Fruit fly (Drosophila melanogaster): ENCODE measurements around the gene nkd.

Gene nkd

DNA sequence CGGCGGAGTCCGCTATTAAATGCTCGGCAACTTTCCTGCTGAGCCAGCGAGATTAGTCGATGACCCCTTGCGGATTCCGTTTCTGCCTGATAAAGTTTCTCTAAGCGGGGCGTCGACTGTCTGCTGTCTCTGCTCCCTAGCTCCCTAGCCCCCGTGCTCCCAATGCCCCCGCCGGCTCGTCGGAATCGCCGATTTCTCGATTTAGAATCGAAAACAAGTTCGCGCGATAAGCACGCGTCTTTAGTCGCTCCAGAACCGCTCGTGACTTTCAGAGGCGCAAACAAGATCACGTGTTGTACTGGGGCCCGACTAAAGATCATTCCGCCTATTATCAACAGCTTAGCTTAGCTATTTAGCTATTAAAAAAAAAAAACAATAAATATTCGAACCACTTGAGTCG lies 52.4 kb downstream of the nkd start (continued):
- TF ChIP-seq CoRest (tag; optimal IDR thresholded peaks at IDR 0.05) (no peak), CG34376 (GFP tag; optimal IDR thresholded peaks at IDR 0.05) (peak; percentile 88), Dek (tag; optimal IDR thresholded peaks at IDR 0.05) (no peak), az2 (GFP tag; optimal IDR thresholded peaks at IDR 0.05) (no peak), fd64A (GFP tag; optimal IDR thresholded peaks at IDR 0.05) (no peak), CG9215 (GFP tag; IDR thresholded peaks at IDR 0.05) (no peak), CG10565 (GFP tag; optimal IDR thresholded peaks at IDR 0.05) (no peak), Hr39 (optimal IDR thresholded peaks at IDR 0.05) (no peak), repo (GFP tag; optimal IDR thresholded peaks at IDR 0.05) (no peak), aop (GFP tag; IDR thresholded peaks at IDR 0.05) (no peak), CG10366 (GFP tag; IDR thresholded peaks at IDR 0.05) (no peak), E2f1 (GFP tag; IDR thresholded peaks at IDR 0.05) (no peak), CG31388 (GFP tag; optimal IDR thresholded peaks at IDR 0.05) (no peak), Dref (GFP tag; IDR thresholded peaks at IDR 0.05) (no peak), pros (GFP tag; optimal IDR thresholded peaks at IDR 0.05) (no peak), pnt (GFP tag; optimal IDR thresholded peaks at IDR 0.05) (no peak), klu (GFP tag; IDR thresholded peaks at IDR 0.05) (no peak), Hmr (GFP tag; optimal IDR thresholded peaks at IDR 0.05) (peak; percentile 2), Mes4 (GFP tag; optimal IDR thresholded peaks at IDR 0.05) (no peak), CG12744 (GFP tag; optimal IDR thresholded peaks at IDR 0.05) (no peak), CG3726 (GFP tag; IDR thresholded peaks at IDR 0.05) (no peak), Stat92E (GFP tag; optimal IDR thresholded peaks at IDR 0.05) (no peak), Atf3 (GFP tag; optimal IDR thresholded peaks at IDR 0.05) (no peak), CG11247 (GFP tag; IDR thresholded peaks at IDR 0.05) (no peak), bowl (GFP tag; IDR thresholded peaks at IDR 0.05) (no peak), crol (GFP tag; IDR thresholded peaks at IDR 0.05) (peak; percentile 43), CG9817 (tag; optimal IDR thresholded peaks at IDR 0.05) (no peak), vvl (GFP tag; IDR thresholded peaks at IDR 0.05) (no peak), sqz (GFP tag; optimal IDR thresholded peaks at IDR 0.05) (no peak), Ets97D (GFP tag; optimal IDR thresholded peaks at IDR 0.05) (no peak), CG7987 (GFP tag; optimal IDR thresholded peaks at IDR 0.05) (peak; percentile 47), D19A (tag; optimal IDR thresholded peaks at IDR 0.05) (no peak), bbx (GFP tag; IDR thresholded peaks at IDR 0.05; ENCODE audit: partially characterized antibody) (no peak), CG17186 (GFP tag; optimal IDR thresholded peaks at IDR 0.05) (no peak), CG14050 (GFP tag; IDR thresholded peaks at IDR 0.05) (no peak), CG2678 (tag; optimal IDR thresholded peaks at IDR 0.05) (peak; percentile 48), CG17361 (GFP tag; IDR thresholded peaks at IDR 0.05) (no peak), HLHmδ (GFP tag; optimal IDR thresholded peaks at IDR 0.05) (no peak), CG16863 (GFP tag; optimal IDR thresholded peaks at IDR 0.05) (no peak), Nf-YC (tag; optimal IDR thresholded peaks at IDR 0.05) (no peak)

DNA sequence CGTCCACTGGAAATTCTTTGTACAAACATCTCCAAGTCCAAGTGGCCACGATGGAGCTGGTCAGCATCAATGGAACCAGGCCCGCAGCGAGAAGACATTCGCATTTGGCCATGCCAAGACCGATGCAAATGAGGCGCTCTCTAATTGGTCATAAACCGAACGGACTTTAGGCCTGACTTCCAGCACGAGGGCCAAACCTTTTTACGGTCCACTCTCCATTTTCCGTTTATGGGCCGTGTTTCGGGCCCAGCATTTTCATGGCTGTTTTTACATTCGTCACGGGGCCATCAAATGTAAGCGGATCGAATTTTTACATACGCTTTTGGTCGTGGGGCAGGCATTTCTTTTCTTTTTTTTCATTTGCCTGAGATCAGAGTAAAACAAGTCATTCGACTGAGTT lies 55.6 kb downstream of the nkd start, which contains the start of gene CG34256:
TSS of gene CG34256 (minus strand) at position 205 of the 400 bp plus-strand sequence.
- no peak for TF ChIP-seq CG1233 (GFP tag; optimal IDR thresholded peaks at IDR 0.05)
- no peak for TF ChIP-seq Lim3 (GFP tag; IDR thresholded peaks at IDR 0.05)
- peak; percentile 57 for TF ChIP-seq kni (GFP tag; optimal IDR thresholded peaks at IDR 0.05)
- peak; percentile 92 for TF ChIP-seq abd-A (tag; optimal IDR thresholded peaks at IDR 0.05)
- TF ChIP-seq Dref (GFP tag; IDR thresholded peaks at IDR 0.05), result no peak
- peak; percentile 53; the same call in 1 of the 3 replicates for TF ChIP-seq so (GFP tag; IDR thresholded peaks at IDR 0.05)
- TF ChIP-seq sob (GFP tag; IDR thresholded peaks at IDR 0.05), result 0 out of 2 replicates have a peak, but pooled peaks have one; percentile 11
- peak; percentile 53 for TF ChIP-seq sd (tag; optimal IDR thresholded peaks at IDR 0.05)
- TF ChIP-seq vvl (GFP tag; IDR thresholded peaks at IDR 0.05), result peak; percentile 68; the same call in 1 of the 2 replicates
- TF ChIP-seq CG13894 (tag; optimal IDR thresholded peaks at IDR 0.05), result peak; percentile 26
- no peak for TF ChIP-seq MTF-1 (GFP tag; optimal IDR thresholded peaks at IDR 0.05; ENCODE audit: borderline replicate concordance)
- TF ChIP-seq Blimp-1 (GFP tag; optimal IDR thresholded peaks at IDR 0.05), result peak; percentile 51
- no peak for TF ChIP-seq Hmr (GFP tag; optimal IDR thresholded peaks at IDR 0.05)
- TF ChIP-seq pros (GFP tag; optimal IDR thresholded peaks at IDR 0.05), result peak; percentile 55
- TF ChIP-seq sens-2 (GFP tag; IDR thresholded peaks at IDR 0.05), result no peak
- peak; percentile 27; the same call in 1 of the 2 replicates for TF ChIP-seq amos (GFP tag; IDR thresholded peaks at IDR 0.05; ENCODE audit: partially characterized antibody)
- peak; percentile 19 for TF ChIP-seq Abd-B (GFP tag; optimal IDR thresholded peaks at IDR 0.05)
